Fruit fly (Drosophila melanogaster): ENCODE results near the gene oxt.

The oxt gene

dm6 chr3L:2262515-2262944, at the start of gene oxt, which contains the start of gene CG13807:
TSS of gene oxt (minus strand) at chr3L:2262664.
TSS of gene CG13807 (plus strand) at chr3L:2262919.
- TF ChIP-seq CG14655 (GFP tag; optimal IDR thresholded peaks at IDR 0.05) (no peak), Pif1A (GFP tag; optimal IDR thresholded peaks at IDR 0.05) (no peak), CG9948 (tag; optimal IDR thresholded peaks at IDR 0.05) (peak; percentile 81), CG32121 (GFP tag; IDR thresholded peaks at IDR 0.05) (peak; percentile 87), CG10348 (GFP tag; IDR thresholded peaks at IDR 0.05) (peak; percentile 28; the same call in 1 of the 2 replicates), Ets98B (GFP tag; IDR thresholded peaks at IDR 0.05) (peak; percentile 90), CG4496 (GFP tag; IDR thresholded peaks at IDR 0.05) (peak; percentile 94), CG8159 (tag; optimal IDR thresholded peaks at IDR 0.05) (peak; percentile 81), EcR (GFP tag; optimal IDR thresholded peaks at IDR 0.05) (peak; percentile 16), fd96Ca (GFP tag; IDR thresholded peaks at IDR 0.05) (peak; percentile 92), CG8301 (tag; optimal IDR thresholded peaks at IDR 0.05) (peak; percentile 80), rn (GFP tag; IDR thresholded peaks at IDR 0.05) (peak; percentile 74), CG15710 (tag; optimal IDR thresholded peaks at IDR 0.05) (peak; percentile 87), CG34367 (tag; optimal IDR thresholded peaks at IDR 0.05) (peak; percentile 76), CG12605 (GFP tag; IDR thresholded peaks at IDR 0.05) (peak; percentile 75), CG17806 (tag; optimal IDR thresholded peaks at IDR 0.05) (peak; percentile 79), D1 (tag; optimal IDR thresholded peaks at IDR 0.05) (no peak), Pif1B (GFP tag; optimal IDR thresholded peaks at IDR 0.05) (peak; percentile 83), CG13204 (GFP tag; optimal IDR thresholded peaks at IDR 0.05) (no peak), Snoo (tag; optimal IDR thresholded peaks at IDR 0.05) (peak; percentile 79), gl (tag; optimal IDR thresholded peaks at IDR 0.05) (peak; percentile 60)

dm6 chr3L:2282506-2282905, 20.0 kb upstream of the oxt start, which contains the start of gene MsR2:
TSS of gene MsR2 (plus strand) at chr3L:2282883.
- TF ChIP-seq Ets98B (GFP tag; IDR thresholded peaks at IDR 0.05), result 0 out of 2 replicates have a peak, but pooled peaks have one; percentile 11
- TF ChIP-seq Pif1B (GFP tag; optimal IDR thresholded peaks at IDR 0.05), result no peak
- TF ChIP-seq fd96Ca (GFP tag; IDR thresholded peaks at IDR 0.05), result no peak
- TF ChIP-seq rn (GFP tag; IDR thresholded peaks at IDR 0.05), result no peak
- TF ChIP-seq CG4496 (GFP tag; IDR thresholded peaks at IDR 0.05), result peak; percentile 74; the same call in 2 of the 3 replicates
- TF ChIP-seq CG8301 (tag; optimal IDR thresholded peaks at IDR 0.05), result no peak
- no peak for TF ChIP-seq CG32121 (GFP tag; IDR thresholded peaks at IDR 0.05)
- peak; percentile 13 for TF ChIP-seq CG14655 (GFP tag; optimal IDR thresholded peaks at IDR 0.05)
- TF ChIP-seq Snoo (tag; optimal IDR thresholded peaks at IDR 0.05), result no peak
- peak; percentile 90 for TF ChIP-seq CG12605 (GFP tag; IDR thresholded peaks at IDR 0.05)

dm6 chr3L:2276250-2276649, 13.8 kb upstream of the oxt start, which contains the start of gene yellow-g2:
TSS of gene yellow-g2 (plus strand) at chr3L:2276550.
- TF ChIP-seq Ets98B (GFP tag; IDR thresholded peaks at IDR 0.05) (no peak), CG8301 (tag; optimal IDR thresholded peaks at IDR 0.05) (no peak), CG9948 (tag; optimal IDR thresholded peaks at IDR 0.05) (no peak), CG10348 (GFP tag; IDR thresholded peaks at IDR 0.05) (no peak), CG12605 (GFP tag; IDR thresholded peaks at IDR 0.05) (no peak), CG4496 (GFP tag; IDR thresholded peaks at IDR 0.05) (no peak), CG17806 (tag; optimal IDR thresholded peaks at IDR 0.05) (no peak), Pif1A (GFP tag; optimal IDR thresholded peaks at IDR 0.05) (no peak), D1 (tag; optimal IDR thresholded peaks at IDR 0.05) (no peak), Snoo (tag; optimal IDR thresholded peaks at IDR 0.05) (no peak), CG32121 (GFP tag; IDR thresholded peaks at IDR 0.05) (no peak), CG13204 (GFP tag; optimal IDR thresholded peaks at IDR 0.05) (no peak), fd96Ca (GFP tag; IDR thresholded peaks at IDR 0.05) (no peak)

- TF ChIP-seq Ets98B (GFP tag; IDR thresholded peaks at IDR 0.05), result no peak
- TF ChIP-seq CG4496 (GFP tag; IDR thresholded peaks at IDR 0.05), result no peak
Measured at dm6 chr3L:2273392-2273791, 10.9 kb upstream of the oxt start.

dm6 chr3L:2272669-2273068, 10.2 kb upstream of the oxt start, which contains the start of gene yellow-g:
TSS of gene yellow-g (minus strand) at chr3L:2272769.
- TF ChIP-seq CG12605 (GFP tag; IDR thresholded peaks at IDR 0.05), result no peak
- TF ChIP-seq gl (tag; optimal IDR thresholded peaks at IDR 0.05), result no peak
- TF ChIP-seq CG32121 (GFP tag; IDR thresholded peaks at IDR 0.05), result no peak
- no peak for TF ChIP-seq CG14655 (GFP tag; optimal IDR thresholded peaks at IDR 0.05)
- TF ChIP-seq Pif1B (GFP tag; optimal IDR thresholded peaks at IDR 0.05), result no peak
- TF ChIP-seq Ets98B (GFP tag; IDR thresholded peaks at IDR 0.05), result no peak
- TF ChIP-seq Pif1A (GFP tag; optimal IDR thresholded peaks at IDR 0.05), result no peak
- no peak for TF ChIP-seq EcR (GFP tag; optimal IDR thresholded peaks at IDR 0.05)
- TF ChIP-seq CG15710 (tag; optimal IDR thresholded peaks at IDR 0.05), result no peak
- TF ChIP-seq CG8301 (tag; optimal IDR thresholded peaks at IDR 0.05), result no peak
- TF ChIP-seq D1 (tag; optimal IDR thresholded peaks at IDR 0.05), result no peak

- TF ChIP-seq D1 (tag; optimal IDR thresholded peaks at IDR 0.05) (no peak), Snoo (tag; optimal IDR thresholded peaks at IDR 0.05) (no peak)
Measured at dm6 chr3L:2268525-2268924, 6.1 kb upstream of the oxt start, which contains the start of gene CG32302. TSS of gene CG32302 (plus strand) at chr3L:2268825.

dm6 chr3L:2267558-2267957, 5.1 kb upstream of the oxt start, which contains the start of gene obst-I:
TSS of gene obst-I (plus strand) at chr3L:2267858.
- TF ChIP-seq Ets98B (GFP tag; IDR thresholded peaks at IDR 0.05), result no peak
- TF ChIP-seq Pif1B (GFP tag; optimal IDR thresholded peaks at IDR 0.05), result no peak
- TF ChIP-seq CG14655 (GFP tag; optimal IDR thresholded peaks at IDR 0.05), result no peak
- TF ChIP-seq CG8301 (tag; optimal IDR thresholded peaks at IDR 0.05), result no peak
- no peak for TF ChIP-seq EcR (GFP tag; optimal IDR thresholded peaks at IDR 0.05)
- no peak for TF ChIP-seq CG9948 (tag; optimal IDR thresholded peaks at IDR 0.05)
- TF ChIP-seq Snoo (tag; optimal IDR thresholded peaks at IDR 0.05), result no peak
- TF ChIP-seq CG17806 (tag; optimal IDR thresholded peaks at IDR 0.05), result no peak
- TF ChIP-seq fd96Ca (GFP tag; IDR thresholded peaks at IDR 0.05), result no peak
- no peak for TF ChIP-seq CG13204 (GFP tag; optimal IDR thresholded peaks at IDR 0.05)
- TF ChIP-seq CG32121 (GFP tag; IDR thresholded peaks at IDR 0.05), result no peak
- TF ChIP-seq rn (GFP tag; IDR thresholded peaks at IDR 0.05), result no peak
- no peak for TF ChIP-seq CG34367 (tag; optimal IDR thresholded peaks at IDR 0.05)
- TF ChIP-seq CG4496 (GFP tag; IDR thresholded peaks at IDR 0.05), result no peak
- TF ChIP-seq CG15710 (tag; optimal IDR thresholded peaks at IDR 0.05), result no peak
- no peak for TF ChIP-seq CG8159 (tag; optimal IDR thresholded peaks at IDR 0.05)
- TF ChIP-seq Pif1A (GFP tag; optimal IDR thresholded peaks at IDR 0.05), result no peak
